Fruit fly (Drosophila melanogaster): ENCODE data around the gene CG10804.

The CG10804 gene

DNA sequence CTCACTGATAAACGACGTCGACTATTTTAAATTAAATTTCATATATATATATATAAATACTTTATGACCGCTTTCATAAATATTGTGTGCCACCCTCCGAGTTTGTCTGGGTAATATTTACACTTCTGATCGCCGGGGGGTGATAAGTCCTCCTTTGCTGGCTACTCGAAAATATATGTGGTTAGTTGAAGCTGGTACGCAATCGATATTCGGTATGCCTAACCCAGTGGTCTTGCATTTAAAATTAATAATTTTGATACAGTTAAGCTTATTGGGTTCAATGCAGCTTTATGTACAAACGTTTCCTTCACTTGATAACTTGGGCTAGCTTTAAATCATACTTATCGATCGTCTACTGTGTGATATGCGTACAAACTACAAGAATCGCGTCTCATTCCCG, 52.2 kb downstream of the CG10804 start:
- TF ChIP-seq psq (optimal IDR thresholded peaks at IDR 0.05) (no peak), h (optimal IDR thresholded peaks at IDR 0.05) (no peak), ttk (optimal IDR thresholded peaks at IDR 0.05) (no peak), Sin3A (optimal IDR thresholded peaks at IDR 0.05) (no peak), insv (optimal IDR thresholded peaks at IDR 0.05) (no peak), Myc (optimal IDR thresholded peaks at IDR 0.05) (no peak)

DNA sequence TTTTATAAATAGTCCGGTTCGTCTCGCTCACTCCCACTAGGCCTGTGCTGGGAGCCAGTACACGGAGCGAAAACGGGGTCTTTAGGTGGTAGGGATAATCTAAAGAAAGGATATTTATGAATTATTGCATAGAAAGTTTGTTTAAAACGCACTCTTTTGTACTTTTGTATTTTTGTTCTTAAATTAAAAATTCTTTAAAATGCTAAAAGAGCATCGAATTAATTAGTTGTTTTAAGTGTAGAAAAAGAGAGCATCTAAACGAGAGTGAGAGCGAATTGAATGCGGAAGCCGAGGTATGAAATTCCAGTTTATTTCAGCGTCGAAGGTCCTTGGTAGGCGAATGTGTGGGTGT, 54.5 kb downstream of the CG10804 start:
- no peak for TF ChIP-seq Sin3A (optimal IDR thresholded peaks at IDR 0.05)
- no peak for TF ChIP-seq ttk (optimal IDR thresholded peaks at IDR 0.05)
- no peak for TF ChIP-seq Myc (optimal IDR thresholded peaks at IDR 0.05)
- no peak for TF ChIP-seq psq (optimal IDR thresholded peaks at IDR 0.05)
- no peak for TF ChIP-seq insv (optimal IDR thresholded peaks at IDR 0.05)

DNA sequence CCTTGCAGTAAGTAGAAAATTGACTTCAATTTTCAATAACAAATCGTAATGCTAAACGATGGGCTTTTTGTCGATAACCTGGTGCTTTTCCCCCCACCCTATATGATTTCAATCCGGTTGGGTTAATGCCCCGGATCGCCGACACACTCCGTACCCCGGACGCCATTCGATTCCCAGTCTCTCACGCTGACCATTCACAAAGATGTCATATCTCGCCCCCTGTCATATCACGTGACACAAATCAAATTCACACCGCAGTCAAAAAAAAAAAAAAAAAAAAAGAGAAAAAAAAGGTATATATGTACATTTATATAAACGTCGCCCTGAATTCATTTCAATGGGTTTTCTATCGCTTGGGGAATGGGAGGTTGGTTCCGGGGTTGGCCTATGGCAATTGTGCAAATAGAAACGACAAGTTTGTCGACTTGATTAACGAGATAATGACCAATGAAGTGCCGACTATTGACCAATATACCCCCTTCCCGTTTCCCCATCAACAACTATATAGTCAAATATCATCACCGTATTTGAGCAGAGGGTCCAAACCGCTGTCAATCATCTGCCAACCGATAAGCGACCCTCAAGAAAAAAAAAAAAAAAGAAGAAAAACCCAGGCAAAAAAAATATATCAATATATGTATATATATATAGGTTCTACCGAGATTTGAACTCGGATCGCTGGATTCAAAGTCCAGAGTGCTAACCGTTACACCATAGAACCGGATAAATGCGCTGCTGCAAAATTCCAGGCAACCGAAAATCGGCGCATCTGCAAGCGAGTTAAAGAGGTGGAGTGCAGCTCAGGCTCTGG, 55.1 kb downstream of the CG10804 start:
- TF ChIP-seq psq (optimal IDR thresholded peaks at IDR 0.05) (no peak), ttk (optimal IDR thresholded peaks at IDR 0.05) (no peak), insv (optimal IDR thresholded peaks at IDR 0.05) (no peak), h (optimal IDR thresholded peaks at IDR 0.05) (no peak), Sin3A (optimal IDR thresholded peaks at IDR 0.05) (no peak), Myc (optimal IDR thresholded peaks at IDR 0.05) (no peak)
